Worm (Caenorhabditis elegans): ENCODE results near the gene cdr-3.

ce11 chrV:12466653-12467052 lies 49.5 kb upstream of the cdr-3 start:
- TF ChIP-seq elt-1 (tag; optimal IDR thresholded peaks at IDR 0.05) (no peak), unc-62 (GFP tag; optimal IDR thresholded peaks at IDR 0.05) (no peak), nhr-237 (tag; optimal IDR thresholded peaks at IDR 0.05) (no peak), fkh-10 (GFP tag; optimal IDR thresholded peaks at IDR 0.05) (no peak), lin-39 (tag; optimal IDR thresholded peaks at IDR 0.05) (no peak), ztf-11 (tag; optimal IDR thresholded peaks at IDR 0.05) (no peak), jun-1 (tag; optimal IDR thresholded peaks at IDR 0.05) (no peak), lin-15B (tag; optimal IDR thresholded peaks at IDR 0.05) (no peak)

All from whole organism, L3 larva.